Fruit fly (Drosophila melanogaster) whole organism, embryonic: ENCODE measurements around the gene CG14332.

Experiments used
- CG6254 ChIP-seq: fragments of 200-800 bp; sonication (Bioruptor generic); optimal IDR thresholded peaks from 3 replicates; lab custom pipeline; 2017; ENCODE audit warnings: mild to moderate bottlenecking, missing biosample characterization, missing genetic modification reagents, missing genetic modification characterization
- Vsx1 ChIP-seq: fragments of 200-800 bp; sonication (Bioruptor generic); optimal IDR thresholded peaks from 2 replicates; lab custom pipeline; 2017; ENCODE audit warnings: missing biosample characterization, mild to moderate bottlenecking, missing genetic modification characterization, missing genetic modification reagents
- otp ChIP-seq: fragments of 200-800 bp; sonication (Bioruptor generic); IDR thresholded peaks from 3 replicates; pipeline ENCODE4, ENCODE4 v1.3.6; 2022; ENCODE audit warnings: missing biosample characterization, missing genetic modification characterization
- psq ChIP-seq: fragments of 200-800 bp; sonication (Bioruptor generic); optimal IDR thresholded peaks from 2 replicates; lab custom pipeline; 2017; ENCODE audit warnings: missing biosample characterization, missing genetic modification characterization
- sna ChIP-seq: fragments of 200-800 bp; sonication (Bioruptor generic); IDR thresholded peaks from 2 replicates; pipeline ENCODE4 v1.3.6; 2022; ENCODE audit warnings: missing biosample characterization, missing genetic modification characterization; ENCODE audit not compliant: partially characterized antibody

DNA sequence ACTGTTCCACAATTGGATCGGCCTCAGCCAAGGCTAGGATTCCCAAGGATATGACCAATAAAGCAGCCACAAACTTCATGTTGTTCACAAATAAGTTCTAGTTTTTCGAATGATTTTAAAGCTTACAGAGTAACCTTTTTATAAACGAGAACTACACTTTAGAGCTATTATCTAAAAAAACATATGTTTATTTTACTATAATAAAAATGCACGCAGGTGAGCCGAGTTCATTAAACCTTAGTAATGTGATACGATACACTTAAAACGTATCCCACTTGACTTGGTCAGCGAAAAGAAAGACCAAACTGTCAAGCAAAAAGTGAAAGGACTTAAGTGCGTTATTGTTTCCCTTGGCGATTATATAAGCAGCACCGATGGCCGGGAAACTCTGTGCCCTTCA, 12.3 kb upstream of the CG14332 start, which contains the start of gene CG44090:
- TF ChIP-seq psq (GFP tag; lab: Kevin White, UChicago) (no peak), Vsx1 (GFP tag; lab: Kevin White, UChicago) (no peak), CG6254 (no peak), otp (GFP tag; lab: Robert Waterston, UW) (no peak), sna (no peak)
